Worm (Caenorhabditis elegans) whole organism, late embryonic: Measurements from ENCODE around the gene F49E8.6.

Experiments
- K09A11.1 ChIP-seq: sonication (generic microtip); optimal IDR thresholded peaks from 2 replicates; lab custom pipeline; 2017; ENCODE audit warnings: antibody characterized with exemption, mild to moderate bottlenecking, missing genetic modification characterization, missing compliant biosample characterization; ENCODE audit not compliant: insufficient read depth
- ama-1 ChIP-seq: fragments of 150-350 bp; optimal IDR thresholded peaks from 2 replicates; lab custom pipeline; 2014
- fax-1 ChIP-seq: sonication (generic microtip); optimal IDR thresholded peaks from 2 replicates; lab custom pipeline; 2016; ENCODE audit warnings: missing genotype, missing genetic modification characterization, missing compliant biosample characterization
- nfya-1 ChIP-seq: sonication (generic microtip); optimal IDR thresholded peaks from 2 replicates; lab custom pipeline; 2017; ENCODE audit warnings: missing genetic modification characterization, mild to moderate bottlenecking, missing compliant biosample characterization, antibody characterized with exemption, moderate library complexity
- nhr-11 ChIP-seq: fragments of 150-350 bp; optimal IDR thresholded peaks from 2 replicates; lab custom pipeline; 2014; ENCODE audit warnings: missing biosample characterization, missing genetic modification characterization
- nhr-232 ChIP-seq: sonication (generic microtip); optimal IDR thresholded peaks from 2 replicates; lab custom pipeline; 2016; ENCODE audit warnings: missing genetic modification characterization, missing compliant biosample characterization
- tbx-2 ChIP-seq: sonication (generic microtip); optimal IDR thresholded peaks from 2 replicates; lab custom pipeline; 2016; ENCODE audit warnings: missing genetic modification characterization, missing compliant biosample characterization
- unc-3 ChIP-seq, 2 experiments: fragments of 200-800 bp in 1 of 2; sonication (Bioruptor generic) in 1 of 2; sonication (generic microtip) in 1 of 2; conservative IDR thresholded peaks in 1 of 2; optimal IDR thresholded peaks in 1 of 2; 2 replicates each; pipeline versions ENCODE4 v1.3.6 to Lab custom; 2016 to 2022; ENCODE audit warnings: missing compliant biosample characterization in 2 of 2, missing genetic modification characterization in 2 of 2, missing genetic modification reagents in 1 of 2

DNA sequence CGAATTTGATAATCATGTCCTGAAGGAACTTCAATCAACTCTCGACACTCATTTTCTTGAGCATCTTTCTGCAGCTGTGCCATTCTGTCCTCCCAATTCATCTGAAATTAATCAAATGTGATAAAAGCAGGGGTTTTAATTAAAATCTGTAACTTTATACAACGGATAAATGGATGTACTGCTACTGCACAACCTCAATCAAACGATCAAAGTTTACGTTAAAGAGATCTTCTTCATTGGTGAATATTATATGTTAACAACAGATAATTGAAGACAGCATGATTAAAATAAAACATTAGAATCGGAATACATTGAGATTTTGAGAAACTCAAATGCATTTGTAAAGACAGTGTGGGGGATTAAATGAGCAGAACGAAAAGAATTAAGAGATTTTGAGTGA is 23.8 kb upstream of the F49E8.6 start, which contains the start of gene F32E10.5:
- TF ChIP-seq fax-1 (no peak), nhr-232 (tag; lab: Kevin White, UChicago) (no peak), nhr-11 (no peak), K09A11.1 (tag; lab: Kevin White, UChicago) (no peak), ama-1 (lab: Kevin White, UChicago) (no peak), unc-3 (GFP tag; conservative IDR thresholded peaks at IDR 0.05; lab: Robert Waterston, UW) (no peak), unc-3 (tag; optimal IDR thresholded peaks at IDR 0.05; lab: Kevin White, UChicago) (no peak), nfya-1 (tag; lab: Kevin White, UChicago) (no peak), tbx-2 (tag; lab: Kevin White, UChicago) (no peak)
